Fruit fly (Drosophila melanogaster): ENCODE results near the gene CG42583.

Gene CG42583

DNA sequence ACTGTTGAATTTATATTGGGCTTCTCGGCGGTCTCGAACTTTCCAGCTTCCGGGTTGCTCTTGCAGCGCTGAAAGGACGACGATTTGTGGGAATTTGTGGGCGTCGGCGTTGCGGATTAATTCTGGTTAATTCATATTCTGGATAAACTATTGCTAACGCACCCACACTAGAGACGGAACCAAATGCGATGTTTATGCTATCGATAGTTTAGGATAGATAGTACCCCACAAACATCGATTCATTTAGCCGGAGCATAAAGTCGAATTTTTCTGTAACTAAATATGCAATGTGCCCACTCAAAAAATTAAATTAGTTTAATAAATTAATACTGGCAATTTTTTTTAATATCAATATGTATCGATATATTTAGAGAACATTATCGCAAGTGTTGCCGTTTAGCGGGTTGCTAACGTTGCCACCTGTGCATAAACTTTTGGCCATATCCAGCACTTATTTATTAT lies 20.1 kb downstream of the CG42583 start, which contains the start of gene Rab35 (continued):
- TF ChIP-seq N (GFP tag; optimal IDR thresholded peaks at IDR 0.05) = no peak
- TF ChIP-seq Hnf4 (GFP tag; optimal IDR thresholded peaks at IDR 0.05) = peak; percentile 43
- TF ChIP-seq ey (GFP tag; optimal IDR thresholded peaks at IDR 0.05) = no peak
- no peak for TF ChIP-seq Rel (GFP tag; optimal IDR thresholded peaks at IDR 0.05)
- no peak for TF ChIP-seq Rel (tag; optimal IDR thresholded peaks at IDR 0.05)
- no peak for TF ChIP-seq Mio (GFP tag; optimal IDR thresholded peaks at IDR 0.05)
- TF ChIP-seq tai (GFP tag; optimal IDR thresholded peaks at IDR 0.05) = no peak

DNA sequence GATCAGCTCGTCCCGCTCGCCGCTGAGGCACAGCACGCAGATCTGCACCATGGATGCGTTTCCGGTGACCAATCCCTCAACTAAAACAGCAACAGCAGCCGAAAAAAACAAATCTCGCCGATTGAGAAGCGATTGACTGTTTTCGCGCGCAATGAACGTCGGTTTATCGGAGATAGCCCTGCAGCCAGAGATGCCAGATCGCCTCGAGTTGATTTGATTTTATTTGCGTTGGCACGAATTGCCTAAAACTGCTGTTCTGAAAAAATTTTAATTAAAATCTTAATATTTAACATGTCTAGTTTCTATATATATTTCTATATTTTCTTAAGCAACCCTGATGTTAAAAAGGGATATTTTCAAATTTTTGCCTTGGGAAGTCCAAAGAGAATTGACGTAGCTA lies 23.0 kb downstream of the CG42583 start:
- TF ChIP-seq Sp1 (GFP tag; optimal IDR thresholded peaks at IDR 0.05) (no peak), dmrt93B (GFP tag; optimal IDR thresholded peaks at IDR 0.05) (no peak), Abd-B (GFP tag; optimal IDR thresholded peaks at IDR 0.05) (no peak), HLH106 (tag; optimal IDR thresholded peaks at IDR 0.05) (peak; percentile 21), Dif (GFP tag; optimal IDR thresholded peaks at IDR 0.05; ENCODE audit: partially characterized antibody) (no peak), tai (GFP tag; optimal IDR thresholded peaks at IDR 0.05) (no peak), Dfd (GFP tag; optimal IDR thresholded peaks at IDR 0.05) (no peak), foxo (GFP tag; optimal IDR thresholded peaks at IDR 0.05) (peak in 1 of 2 experiments; percentile 5)

DNA sequence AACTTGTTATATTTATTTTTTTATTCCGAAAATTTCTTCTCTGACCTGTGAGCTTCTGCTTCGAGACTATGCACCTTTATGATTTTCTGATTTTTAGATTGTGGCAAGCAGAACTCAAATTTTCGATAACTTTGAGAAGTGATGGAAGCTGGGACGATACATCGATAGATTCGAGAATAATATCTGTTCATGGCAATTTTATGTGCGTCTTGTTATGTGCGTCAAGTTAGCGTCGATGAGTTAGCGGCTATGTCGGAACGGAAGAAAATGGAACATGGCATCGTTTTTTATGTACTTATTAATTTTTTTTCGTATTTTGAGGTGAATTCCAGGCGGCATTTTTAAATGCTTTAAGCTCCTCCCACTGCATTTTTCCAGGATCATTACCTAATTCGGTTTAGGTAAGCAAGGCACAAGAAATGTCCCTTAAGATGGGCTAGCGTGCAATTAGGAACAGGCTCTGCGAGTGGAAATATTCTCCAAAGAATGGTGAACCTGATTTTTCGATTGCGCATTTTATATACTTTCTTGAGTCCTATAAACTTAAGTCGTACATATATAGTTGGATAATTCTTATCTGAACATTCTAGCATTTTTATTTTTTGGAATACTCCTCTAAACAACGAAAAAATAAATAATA lies 26.3 kb downstream of the CG42583 start, which contains the start of gene Phf7:
Phf7 (minus strand) TSS at position 58 of the 640 bp plus-strand sequence.
- TF ChIP-seq Dif (GFP tag; optimal IDR thresholded peaks at IDR 0.05; ENCODE audit: partially characterized antibody) (no peak), Rel (GFP tag; optimal IDR thresholded peaks at IDR 0.05) (no peak), Rel (tag; optimal IDR thresholded peaks at IDR 0.05) (peak; percentile 2), woc (GFP tag; optimal IDR thresholded peaks at IDR 0.05) (peak; percentile 50), Hnf4 (GFP tag; optimal IDR thresholded peaks at IDR 0.05) (peak; percentile 23)

DNA sequence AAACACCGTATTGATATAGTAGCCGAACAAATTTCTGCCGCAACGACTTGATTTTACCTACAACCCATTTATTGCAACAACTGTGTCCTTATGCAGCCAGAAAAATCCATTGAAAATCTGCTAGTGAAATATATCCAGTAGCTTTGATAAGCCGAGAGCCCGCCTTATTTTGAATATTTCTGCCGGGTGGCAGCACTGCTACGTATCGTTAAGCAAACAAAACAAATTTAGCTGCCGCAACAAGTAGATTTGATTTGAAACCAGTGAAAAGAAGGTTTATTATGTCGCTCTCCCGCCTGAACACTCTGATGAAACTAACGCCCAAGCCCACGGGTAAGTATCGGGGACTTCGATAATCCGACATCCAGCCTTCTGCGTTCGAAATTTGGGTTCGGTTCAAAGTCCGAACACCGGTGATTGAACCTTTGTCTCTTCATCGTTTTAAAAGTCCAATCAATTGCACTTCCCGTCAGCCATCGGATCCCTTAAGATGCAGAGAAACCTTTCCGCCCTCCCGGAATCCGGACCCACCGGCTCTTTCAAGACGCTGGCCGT lies 27.0 kb downstream of the CG42583 start, which contains the start of gene CG9577:
CG9577 (plus strand) TSS at position 190 of the 555 bp plus-strand sequence.
- TF ChIP-seq jim (GFP tag; optimal IDR thresholded peaks at IDR 0.05) (no peak), Hnf4 (GFP tag; optimal IDR thresholded peaks at IDR 0.05) (peak; percentile 87), Rel (GFP tag; optimal IDR thresholded peaks at IDR 0.05) (no peak), Rel (tag; optimal IDR thresholded peaks at IDR 0.05) (peak; percentile 18), foxo (GFP tag; optimal IDR thresholded peaks at IDR 0.05) (no peak), Sp1 (GFP tag; optimal IDR thresholded peaks at IDR 0.05) (peak; percentile 23), OdsH (GFP tag; optimal IDR thresholded peaks at IDR 0.05) (no peak), h (GFP tag; optimal IDR thresholded peaks at IDR 0.05) (no peak), CG32264 (GFP tag; optimal IDR thresholded peaks at IDR 0.05) (no peak), Abd-B (GFP tag; optimal IDR thresholded peaks at IDR 0.05) (no peak), GATAd (GFP tag; optimal IDR thresholded peaks at IDR 0.05) (peak; percentile 83), Dif (GFP tag; optimal IDR thresholded peaks at IDR 0.05; ENCODE audit: partially characterized antibody) (no peak)

DNA sequence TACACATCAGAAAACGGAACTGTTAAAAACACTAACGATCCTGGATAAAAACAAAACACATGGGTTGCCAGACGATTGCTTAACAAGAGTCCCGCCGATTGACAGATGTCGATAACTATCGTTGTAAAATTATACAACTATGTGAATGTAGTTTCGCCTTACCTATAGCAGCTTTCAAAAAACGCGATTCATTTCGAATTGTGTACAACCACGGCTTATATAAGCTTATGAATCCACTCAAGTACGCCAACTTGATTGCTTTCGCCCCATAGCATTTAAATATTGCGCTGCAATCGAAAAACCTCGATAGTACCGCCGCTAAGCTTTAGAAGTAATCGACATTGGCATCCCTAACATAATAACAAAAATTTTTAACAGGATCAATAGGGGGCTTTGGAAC lies 30.3 kb downstream of the CG42583 start, which contains the start of the genes CG9581 and CG9578:
CG9581 (minus strand) TSS at position 84 of the 400 bp plus-strand sequence.
CG9578 (plus strand) TSS at position 325 of the 400 bp plus-strand sequence.
- TF ChIP-seq dl (GFP tag; optimal IDR thresholded peaks at IDR 0.05; ENCODE audit: insufficient read depth in 1 of 2, partially characterized antibody in 2 of 2) (no peak), Sp1 (GFP tag; optimal IDR thresholded peaks at IDR 0.05) (no peak), h (GFP tag; optimal IDR thresholded peaks at IDR 0.05) (peak; percentile 21), br (GFP tag; optimal IDR thresholded peaks at IDR 0.05) (no peak), HLH106 (tag; optimal IDR thresholded peaks at IDR 0.05) (peak; percentile 55), Jra (GFP tag; optimal IDR thresholded peaks at IDR 0.05) (peak; percentile 4), ey (GFP tag; optimal IDR thresholded peaks at IDR 0.05) (no peak), woc (GFP tag; optimal IDR thresholded peaks at IDR 0.05) (peak; percentile 16), Rel (GFP tag; optimal IDR thresholded peaks at IDR 0.05) (no peak), Rel (tag; optimal IDR thresholded peaks at IDR 0.05) (peak; percentile 13), Hnf4 (GFP tag; optimal IDR thresholded peaks at IDR 0.05) (peak; percentile 45), CG9705 (GFP tag; optimal IDR thresholded peaks at IDR 0.05) (peak; percentile 26)

DNA sequence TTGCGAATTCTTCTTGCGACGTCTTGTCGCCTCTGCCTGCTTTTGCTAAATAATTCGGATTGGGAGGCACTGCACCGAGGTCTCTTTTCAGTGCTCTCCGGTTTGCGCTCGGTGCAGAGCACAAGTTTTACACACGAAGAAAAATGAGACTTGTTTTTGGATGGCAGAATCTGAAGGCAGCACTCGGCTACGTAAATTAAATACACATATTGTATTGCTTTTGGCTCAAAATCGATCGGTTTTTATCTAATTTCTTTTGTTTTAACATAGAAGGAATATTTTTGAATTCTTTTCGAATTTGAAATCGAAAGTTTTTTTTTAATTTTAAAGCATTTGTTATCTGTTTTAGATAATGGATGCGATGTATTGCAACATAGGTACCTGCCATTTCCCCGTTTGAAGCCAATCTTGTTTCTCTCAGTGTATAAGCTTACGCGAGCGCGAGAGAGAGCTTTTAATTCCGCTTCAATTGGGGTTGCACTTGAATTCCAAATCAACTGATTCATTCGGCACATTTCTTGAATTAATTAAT lies 33.9 kb downstream of the CG42583 start, which contains the start of gene AnxB10:
AnxB10 (minus strand) TSS at position 51 of the 532 bp plus-strand sequence.
- TF ChIP-seq Dfd (GFP tag; optimal IDR thresholded peaks at IDR 0.05) = no peak
- peak; percentile 90 for TF ChIP-seq OdsH (GFP tag; optimal IDR thresholded peaks at IDR 0.05)
- TF ChIP-seq Myc (optimal IDR thresholded peaks at IDR 0.05) = no peak
- TF ChIP-seq rgr (GFP tag; optimal IDR thresholded peaks at IDR 0.05) = peak; percentile 89
- peak; percentile 79 for TF ChIP-seq Hnf4 (GFP tag; optimal IDR thresholded peaks at IDR 0.05)
- TF ChIP-seq dl (GFP tag; optimal IDR thresholded peaks at IDR 0.05; ENCODE audit: insufficient read depth in 1 of 2, partially characterized antibody in 2 of 2) = no peak
- TF ChIP-seq Dif (GFP tag; optimal IDR thresholded peaks at IDR 0.05; ENCODE audit: partially characterized antibody) = peak; percentile 37
- TF ChIP-seq Hr78 (GFP tag; optimal IDR thresholded peaks at IDR 0.05) = no peak
- TF ChIP-seq psq (GFP tag; optimal IDR thresholded peaks at IDR 0.05) = peak; percentile 82
- TF ChIP-seq Hr83 (GFP tag; optimal IDR thresholded peaks at IDR 0.05; ENCODE audit: poor library complexity, severe bottlenecking) = no peak
- TF ChIP-seq Sp1 (GFP tag; optimal IDR thresholded peaks at IDR 0.05) = peak; percentile 92
- no peak for TF ChIP-seq jim (GFP tag; optimal IDR thresholded peaks at IDR 0.05)
- TF ChIP-seq GATAd (GFP tag; optimal IDR thresholded peaks at IDR 0.05) = peak; percentile 6
- TF ChIP-seq dmrt93B (GFP tag; optimal IDR thresholded peaks at IDR 0.05) = peak; percentile 92
- TF ChIP-seq Vsx2 (GFP tag; optimal IDR thresholded peaks at IDR 0.05; ENCODE audit: partially characterized antibody) = no peak
- TF ChIP-seq br (GFP tag; optimal IDR thresholded peaks at IDR 0.05) = peak; percentile 91
- no peak for TF ChIP-seq lola (GFP tag; optimal IDR thresholded peaks at IDR 0.05)
- peak; percentile 16 for TF ChIP-seq Rel (GFP tag; optimal IDR thresholded peaks at IDR 0.05)
- TF ChIP-seq Rel (tag; optimal IDR thresholded peaks at IDR 0.05) = peak; percentile 57
- peak; percentile 15 for TF ChIP-seq dsf (GFP tag; optimal IDR thresholded peaks at IDR 0.05; ENCODE audit: borderline replicate concordance)
- no peak for TF ChIP-seq CrebA (GFP tag; optimal IDR thresholded peaks at IDR 0.05; ENCODE audit: borderline replicate concordance)

Measured in whole organism, wandering third instar larva.